Worm (Caenorhabditis elegans) whole organism, L4 larva: ENCODE data around the gene gldi-6.

Source experiments
- F10B5.3 ChIP-seq: sonication (generic microtip); optimal IDR thresholded peaks from 2 replicates; lab custom pipeline; 2016; ENCODE audit warnings: mild to moderate bottlenecking, missing genetic modification characterization, missing compliant biosample characterization
- F26F4.8 ChIP-seq: fragments of 200-800 bp; sonication (Bioruptor generic); conservative IDR thresholded peaks from 2 replicates; pipeline ENCODE4 v1.3.6; 2022; ENCODE audit warnings: missing genetic modification characterization, missing compliant biosample characterization
- F44E2.7 ChIP-seq: fragments of 200-800 bp; sonication (Bioruptor generic); IDR thresholded peaks from 2 replicates; pipeline ENCODE4 v2.1.2; 2022; ENCODE audit warnings: missing genetic modification characterization, missing compliant biosample characterization
- ZK546.5 ChIP-seq, 2 experiments: sonication (generic microtip); optimal IDR thresholded peaks; 2 replicates each; lab custom pipeline; 2017; ENCODE audit warnings: missing biosample characterization in 2 of 2, missing genetic modification characterization in 2 of 2
- ama-1 ChIP-seq: fragments of 150-350 bp; optimal IDR thresholded peaks from 2 replicates; lab custom pipeline; 2014; ENCODE audit warnings: inconsistent platforms, mixed read lengths
- ceh-20 ChIP-seq: fragments of 200-800 bp; sonication (Bioruptor generic); IDR thresholded peaks from 2 replicates; pipeline ENCODE4 v1.3.6; 2022; ENCODE audit warnings: missing genetic modification reagents, missing genetic modification characterization, missing compliant biosample characterization
- ceh-28 ChIP-seq: fragments of 150-350 bp; optimal IDR thresholded peaks from 2 replicates; lab custom pipeline; 2014; ENCODE audit warnings: missing biosample characterization, missing genetic modification reagents, missing genetic modification characterization
- ceh-44 ChIP-seq: fragments of 200-800 bp; sonication (Bioruptor generic); IDR thresholded peaks from 2 replicates; pipeline ENCODE4 v1.3.6; 2022; ENCODE audit warnings: missing genetic modification reagents, missing genetic modification characterization, missing compliant biosample characterization
- ces-1 ChIP-seq: fragments of 150-350 bp; sonication (generic microtip); optimal IDR thresholded peaks from 4 replicates; lab custom pipeline; 2014; ENCODE audit warnings: missing biosample characterization, missing genetic modification reagents, missing genetic modification characterization
- cey-2 ChIP-seq: sonication (generic microtip); optimal IDR thresholded peaks from 3 replicates; lab custom pipeline; 2017; ENCODE audit warnings: missing genetic modification characterization, mild to moderate bottlenecking, missing compliant biosample characterization, antibody characterized with exemption, borderline replicate concordance; ENCODE audit not compliant: insufficient read depth
- dmd-6 ChIP-seq: fragments of 200-800 bp; sonication (Bioruptor generic); IDR thresholded peaks from 2 replicates; pipeline ENCODE4 v1.3.6; 2022; ENCODE audit warnings: missing genetic modification reagents, missing genetic modification characterization, missing compliant biosample characterization
- dmd-8 ChIP-seq: fragments of 200-800 bp; sonication (Bioruptor generic); IDR thresholded peaks from 2 replicates; pipeline ENCODE4 v1.3.6; 2022; ENCODE audit warnings: missing genetic modification characterization, missing compliant biosample characterization
- dpl-1 ChIP-seq: fragments of 150-350 bp; optimal IDR thresholded peaks from 2 replicates; lab custom pipeline; 2014; ENCODE audit warnings: missing biosample characterization, missing genetic modification reagents, missing genetic modification characterization
- duxl-1 ChIP-seq: sonication (generic microtip); optimal IDR thresholded peaks from 2 replicates; lab custom pipeline; 2016; ENCODE audit warnings: mild to moderate bottlenecking, missing genetic modification characterization, moderate library complexity, missing compliant biosample characterization; ENCODE audit not compliant: poor library complexity
- dve-1 ChIP-seq: sonication (generic microtip); optimal IDR thresholded peaks from 2 replicates; lab custom pipeline; 2017; ENCODE audit warnings: antibody characterized with exemption, mild to moderate bottlenecking, missing genetic modification characterization, missing compliant biosample characterization; ENCODE audit not compliant: insufficient read depth
- egl-27 ChIP-seq: sonication (generic microtip); optimal IDR thresholded peaks from 3 replicates; lab custom pipeline; 2017; ENCODE audit warnings: missing biosample characterization, missing genetic modification reagents, missing genetic modification characterization
- hif-1 ChIP-seq, 2 experiments: sonication (generic microtip); optimal IDR thresholded peaks; 2 replicates each; lab custom pipeline; 2016 to 2017; ENCODE audit warnings: missing compliant biosample characterization in 2 of 2, missing genetic modification characterization in 2 of 2, missing genetic modification reagents in 2 of 2, missing genotype in 2 of 2, mild to moderate bottlenecking in 1 of 2
- hlh-30 ChIP-seq: sonication (generic microtip); optimal IDR thresholded peaks from 2 replicates; lab custom pipeline; 2017; ENCODE audit warnings: antibody characterized with exemption, mild to moderate bottlenecking, missing genetic modification characterization, missing compliant biosample characterization; ENCODE audit not compliant: insufficient read depth
- lin-1 ChIP-seq: fragments of 200-800 bp; sonication (Bioruptor generic); IDR thresholded peaks from 2 replicates; pipeline ENCODE4 v1.3.6; 2022; ENCODE audit warnings: missing genetic modification reagents, missing genetic modification characterization, missing compliant biosample characterization
- lin-13 ChIP-seq: fragments of 150-350 bp; optimal IDR thresholded peaks from 2 replicates; lab custom pipeline; 2014; ENCODE audit warnings: missing biosample characterization, missing genetic modification reagents, missing genetic modification characterization
- lin-29 ChIP-seq: fragments of 200-800 bp; sonication (Bioruptor generic); IDR thresholded peaks from 2 replicates; pipeline ENCODE4 v1.3.6; 2022; ENCODE audit warnings: missing genetic modification reagents, missing genetic modification characterization, missing compliant biosample characterization
- lin-38 ChIP-seq: fragments of 200-800 bp; sonication (Bioruptor generic); IDR thresholded peaks from 2 replicates; pipeline ENCODE4 v1.3.6; 2022; ENCODE audit warnings: missing genetic modification reagents, missing genetic modification characterization, missing compliant biosample characterization
- lir-3 ChIP-seq: sonication (generic microtip); optimal IDR thresholded peaks from 2 replicates; lab custom pipeline; 2016; ENCODE audit warnings: mild to moderate bottlenecking, missing genetic modification characterization, missing compliant biosample characterization
- lsy-2 ChIP-seq, 2 experiments: fragments of 150-350 bp in 1 of 2; sonication (generic microtip) in 1 of 2; optimal IDR thresholded peaks; 2 replicates each; lab custom pipeline; 2014 to 2017; ENCODE audit warnings: missing biosample characterization in 2 of 2, missing genetic modification characterization in 2 of 2
- madf-9 ChIP-seq: fragments of 200-800 bp; sonication (Bioruptor generic); conservative IDR thresholded peaks from 2 replicates; pipeline ENCODE4 v1.3.6; 2022; ENCODE audit warnings: missing genetic modification reagents, missing genetic modification characterization, missing compliant biosample characterization
- mes-2 ChIP-seq: sonication (generic microtip); optimal IDR thresholded peaks from 2 replicates; lab custom pipeline; 2016; ENCODE audit warnings: missing genotype, mild to moderate bottlenecking, missing genetic modification characterization, missing compliant biosample characterization; ENCODE audit not compliant: poor library complexity, severe bottlenecking
- mxl-2 ChIP-seq: fragments of 200-800 bp; sonication (Bioruptor generic); conservative IDR thresholded peaks from 2 replicates; pipeline ENCODE4 v1.3.6; 2022; ENCODE audit warnings: missing genetic modification reagents, missing genetic modification characterization, missing compliant biosample characterization
- mxl-3 ChIP-seq: fragments of 200-800 bp; sonication (Bioruptor generic); optimal IDR thresholded peaks from 2 replicates; lab custom pipeline; 2018; ENCODE audit warnings: mild to moderate bottlenecking, missing genetic modification characterization, missing compliant biosample characterization
- nhr-102 ChIP-seq: sonication (generic microtip); optimal IDR thresholded peaks from 2 replicates; lab custom pipeline; 2016; ENCODE audit warnings: mild to moderate bottlenecking, missing genetic modification characterization, moderate library complexity, missing compliant biosample characterization
- nhr-11 ChIP-seq: fragments of 150-350 bp; optimal IDR thresholded peaks from 2 replicates; lab custom pipeline; 2014; ENCODE audit warnings: missing biosample characterization, missing genetic modification characterization
- nhr-111 ChIP-seq: fragments of 200-800 bp; sonication (Bioruptor generic); optimal IDR thresholded peaks from 2 replicates; lab custom pipeline; 2018; ENCODE audit warnings: mild to moderate bottlenecking, missing genetic modification characterization, missing compliant biosample characterization
- nhr-28 ChIP-seq: fragments of 150-350 bp; optimal IDR thresholded peaks from 2 replicates; lab custom pipeline; 2014; ENCODE audit warnings: missing biosample characterization, missing genetic modification characterization
- nhr-41 ChIP-seq: fragments of 200-800 bp; sonication (Bioruptor generic); IDR thresholded peaks from 2 replicates; pipeline ENCODE4 v1.3.6; 2022; ENCODE audit warnings: missing genetic modification reagents, missing genetic modification characterization, missing compliant biosample characterization
- nhr-42 ChIP-seq: fragments of 200-800 bp; sonication (Bioruptor generic); IDR thresholded peaks from 2 replicates; pipeline ENCODE4 v1.3.6; 2022; ENCODE audit warnings: missing genetic modification characterization, missing compliant biosample characterization
- pqm-1 ChIP-seq: sonication (generic microtip); optimal IDR thresholded peaks from 2 replicates; lab custom pipeline; 2017; ENCODE audit warnings: missing biosample characterization, missing genetic modification characterization
- rbr-2 ChIP-seq: sonication (generic microtip); optimal IDR thresholded peaks from 2 replicates; lab custom pipeline; 2016; ENCODE audit warnings: missing genotype, missing genetic modification characterization, missing compliant biosample characterization
- sdz-12 ChIP-seq: fragments of 200-800 bp; sonication (Bioruptor generic); optimal IDR thresholded peaks from 2 replicates; lab custom pipeline; 2018; ENCODE audit warnings: mild to moderate bottlenecking, missing genetic modification characterization, missing compliant biosample characterization
- snpc-1.2 ChIP-seq: fragments of 200-800 bp; sonication (Bioruptor generic); IDR thresholded peaks from 2 replicates; pipeline ENCODE4 v1.3.6; 2022; ENCODE audit warnings: missing genetic modification reagents, missing genetic modification characterization, missing compliant biosample characterization
- snpc-4 ChIP-seq: fragments of 150-350 bp; optimal IDR thresholded peaks from 2 replicates; lab custom pipeline; 2014; ENCODE audit warnings: missing biosample characterization, missing genetic modification characterization
- unc-39 ChIP-seq: sonication (generic microtip); optimal IDR thresholded peaks from 2 replicates; lab custom pipeline; 2017; ENCODE audit warnings: missing biosample characterization, missing genetic modification characterization
- unc-62 ChIP-seq, 3 experiments: fragments of 150-350 bp in 1 of 3; sonication (generic microtip); optimal IDR thresholded peaks in 2 of 3; peaks in 1 of 3; 1 replicate in 1 of 3; 2 replicates in 2 of 3; lab custom pipeline; 2014 to 2017; ENCODE audit warnings: missing biosample characterization in 3 of 3, missing genetic modification characterization in 3 of 3, missing genetic modification reagents in 3 of 3, missing genotype in 1 of 3
- vab-7 ChIP-seq: fragments of 200-800 bp; sonication (Bioruptor generic); IDR thresholded peaks from 2 replicates; pipeline ENCODE4 v1.3.6; 2022; ENCODE audit warnings: missing genetic modification reagents, missing genetic modification characterization, missing compliant biosample characterization
- zfp-3 ChIP-seq: fragments of 200-800 bp; sonication (Bioruptor generic); conservative IDR thresholded peaks from 2 replicates; pipeline ENCODE4 v1.3.6; 2022; ENCODE audit warnings: missing genetic modification reagents, missing genetic modification characterization, missing compliant biosample characterization

The gldi-6 gene

ce11 chrII:3476536-3476935 is 29.8 kb downstream of the gldi-6 start:
- no peak for TF ChIP-seq madf-9 (GFP tag; lab: Robert Waterston, UW)
- TF ChIP-seq nhr-102 (tag; lab: Kevin White, UChicago) = no peak
- no peak for TF ChIP-seq ceh-20 (GFP tag; lab: Robert Waterston, UW)
- TF ChIP-seq dpl-1 (GFP tag; lab: Kevin White, UChicago) = no peak
- TF ChIP-seq ceh-44 (GFP tag; lab: Robert Waterston, UW) = no peak

- TF ChIP-seq duxl-1 (tag; lab: Kevin White, UChicago) (no peak), sdz-12 (GFP tag; lab: Kevin White, UChicago) (no peak), lin-13 (GFP tag; lab: Kevin White, UChicago) (no peak), dve-1 (tag; lab: Kevin White, UChicago) (no peak), lin-38 (GFP tag; lab: Robert Waterston, UW) (no peak), ZK546.5 (tag; optimal IDR thresholded peaks at IDR 0.05; lab: Kevin White, UChicago) (no peak), F10B5.3 (tag; lab: Kevin White, UChicago) (no peak), unc-62 (GFP tag; optimal IDR thresholded peaks at IDR 0.05 in 1 of 2; lab: Kevin White, UChicago) (peak in 1 of 2 experiments; percentile 9), unc-62 (tag; optimal IDR thresholded peaks at IDR 0.05; lab: Kevin White, UChicago) (no peak)
Measured at ce11 chrII:3477171-3477570, 30.4 kb downstream of the gldi-6 start, which contains the start of gene fbxb-104. Gene fbxb-104, minus strand, starts transcription at chrII:3477271.

ce11 chrII:3481584-3481983 is 34.8 kb downstream of the gldi-6 start, which contains the start of gene Y49F6B.8:
Gene Y49F6B.8, minus strand, starts transcription at chrII:3481684.
- no peak for TF ChIP-seq mxl-3 (GFP tag; lab: Kevin White, UChicago)
- TF ChIP-seq ces-1 (GFP tag; lab: Kevin White, UChicago) = no peak

- peak; percentile 71 for TF ChIP-seq nhr-28 (tag; lab: Kevin White, UChicago)
- TF ChIP-seq snpc-4 (tag; lab: Kevin White, UChicago) = no peak
- TF ChIP-seq egl-27 = no peak
- TF ChIP-seq lir-3 = no peak
- TF ChIP-seq cey-2 (tag; lab: Kevin White, UChicago) = no peak
- TF ChIP-seq ceh-28 = no peak
- TF ChIP-seq nhr-41 (GFP tag; lab: Robert Waterston, UW) = no peak
- no peak for TF ChIP-seq ama-1 (lab: Kevin White, UChicago)
- TF ChIP-seq pqm-1 (tag; lab: Kevin White, UChicago) = no peak
- no peak for TF ChIP-seq lin-1 (GFP tag; lab: Robert Waterston, UW)
- no peak for TF ChIP-seq dmd-8
- TF ChIP-seq lsy-2 (tag; optimal IDR thresholded peaks at IDR 0.05; lab: Kevin White, UChicago) = no peak
- TF ChIP-seq ZK546.5 (tag; optimal IDR thresholded peaks at IDR 0.05; lab: Kevin White, UChicago) = no peak
- TF ChIP-seq dmd-6 = peak; percentile 31
- peak in 1 of 2 experiments; percentile 81 for TF ChIP-seq hif-1 (tag; optimal IDR thresholded peaks at IDR 0.05; lab: Kevin White, UChicago)
- no peak for TF ChIP-seq F26F4.8 (GFP tag; lab: Robert Waterston, UW)
- no peak for TF ChIP-seq snpc-1.2 (GFP tag; lab: Robert Waterston, UW)
- no peak for TF ChIP-seq hlh-30 (tag; lab: Kevin White, UChicago)
- no peak for TF ChIP-seq unc-39 (tag; lab: Kevin White, UChicago)
- TF ChIP-seq mes-2 (tag; lab: Kevin White, UChicago) = peak; percentile 97
- no peak for TF ChIP-seq zfp-3 (GFP tag; lab: Robert Waterston, UW)
- peak; percentile 74 for TF ChIP-seq ces-1 (GFP tag; lab: Kevin White, UChicago)
- no peak for TF ChIP-seq lin-29 (GFP tag; lab: Robert Waterston, UW)
- TF ChIP-seq madf-9 (GFP tag; lab: Robert Waterston, UW) = peak; percentile 64
- TF ChIP-seq vab-7 = no peak
- no peak for TF ChIP-seq duxl-1 (tag; lab: Kevin White, UChicago)
- TF ChIP-seq rbr-2 (tag; lab: Kevin White, UChicago) = peak; percentile 43
- TF ChIP-seq nhr-11 (tag; lab: Kevin White, UChicago) = peak; percentile 11
- TF ChIP-seq F44E2.7 (GFP tag; lab: Robert Waterston, UW) = no peak
- TF ChIP-seq nhr-111 = no peak
- TF ChIP-seq nhr-42 (GFP tag; lab: Robert Waterston, UW) = no peak
- no peak for TF ChIP-seq lin-13 (GFP tag; lab: Kevin White, UChicago)
- no peak for TF ChIP-seq mxl-2 (GFP tag; lab: Robert Waterston, UW)
- no peak for TF ChIP-seq nhr-102 (tag; lab: Kevin White, UChicago)
Measured at ce11 chrII:3482231-3482630, 35.5 kb downstream of the gldi-6 start, which contains the start of gene smu-2. Gene smu-2, plus strand, starts transcription at chrII:3482408.
